Worm (Caenorhabditis elegans): ENCODE results near the gene evl-20.
"Not testable (repeated sequence)": the region's sequence is repeated elsewhere in the genome, so short reads cannot be mapped to it uniquely, and the experiment has no call there.

evl-20 gene

ce11 chrII:8415462-8416037 lies 28.6 kb upstream of the evl-20 start:
- TF ChIP-seq unc-62 (GFP tag; optimal IDR thresholded peaks at IDR 0.05 in 1 of 2), result peak in 1 of 2 experiments; percentile 5
- TF ChIP-seq unc-62 (tag; optimal IDR thresholded peaks at IDR 0.05), result no peak
- TF ChIP-seq nhr-237 (tag; optimal IDR thresholded peaks at IDR 0.05), result no peak
- no peak for TF ChIP-seq dpl-1 (GFP tag; optimal IDR thresholded peaks at IDR 0.05)
- no peak for TF ChIP-seq vab-7 (GFP tag; IDR thresholded peaks at IDR 0.05)

ce11 chrII:8417059-8417668 lies 26.9 kb upstream of the evl-20 start, which contains the start of gene fdgt-2:
TSS of gene fdgt-2 (plus strand) at chrII:8417618.
- TF ChIP-seq nhr-28 (tag; optimal IDR thresholded peaks at IDR 0.05) (peak; percentile 25), zfp-2 (tag; optimal IDR thresholded peaks at IDR 0.05) (no peak), unc-62 (GFP tag; optimal IDR thresholded peaks at IDR 0.05 in 1 of 2) (peak in 1 of 2 experiments; percentile 95), unc-62 (tag; optimal IDR thresholded peaks at IDR 0.05) (no peak), aha-1 (tag) (peak; percentile 42), daf-16 (GFP tag; optimal IDR thresholded peaks at IDR 0.05) (no peak), daf-16 (tag; optimal IDR thresholded peaks at IDR 0.05) (peak; percentile 59)

- TF ChIP-seq mep-1 (tag; optimal IDR thresholded peaks at IDR 0.05) (peak; percentile 19), fkh-10 (GFP tag; optimal IDR thresholded peaks at IDR 0.05) (no peak)
These were observed 25.1 kb upstream of the evl-20 start for ce11 chrII:8419015-8419414.

ce11 chrII:8419798-8420197 lies 24.3 kb upstream of the evl-20 start, which contains the start of gene F14E5.8:
TSS of gene F14E5.8 (plus strand) at chrII:8420098.
- TF ChIP-seq F49E8.2 (tag; optimal IDR thresholded peaks at IDR 0.05; ENCODE audit: borderline replicate concordance); F37D6.2 (tag; optimal IDR thresholded peaks at IDR 0.05); zfp-2 (tag; optimal IDR thresholded peaks at IDR 0.05): not testable (repeated sequence)

- TF ChIP-seq set-16 (GFP tag; IDR thresholded peaks at IDR 0.05) (no peak), ceh-82 (tag; optimal IDR thresholded peaks at IDR 0.05) (no peak), mep-1 (tag; optimal IDR thresholded peaks at IDR 0.05) (peak; percentile 39), F10B5.3 (tag; optimal IDR thresholded peaks at IDR 0.05) (no peak), saeg-2 (GFP tag; IDR thresholded peaks at IDR 0.05) (no peak), arid-1 (GFP tag; conservative IDR thresholded peaks at IDR 0.05) (no peak), lin-13 (GFP tag; optimal IDR thresholded peaks at IDR 0.05) (no peak), ztf-7 (tag; optimal IDR thresholded peaks at IDR 0.05) (peak; percentile 82), nhr-11 (tag; optimal IDR thresholded peaks at IDR 0.05) (no peak), zfp-2 (tag; optimal IDR thresholded peaks at IDR 0.05) (no peak), F37D6.2 (tag; optimal IDR thresholded peaks at IDR 0.05) (no peak), nhr-25 (tag; optimal IDR thresholded peaks at IDR 0.05; ENCODE audit: borderline replicate concordance, insufficient read depth) (no peak), snpc-4 (tag; optimal IDR thresholded peaks at IDR 0.05) (no peak), gei-8 (GFP tag; optimal IDR thresholded peaks at IDR 0.05) (no peak), egl-43 (GFP tag; IDR thresholded peaks at IDR 0.05) (no peak), nhr-48 (tag; optimal IDR thresholded peaks at IDR 0.05) (no peak), lin-15B (tag; optimal IDR thresholded peaks at IDR 0.05) (no peak)
These were observed 23.2 kb upstream of the evl-20 start for ce11 chrII:8420775-8421388.

ce11 chrII:8428758-8428946 lies 15.5 kb upstream of the evl-20 start, which contains the start of gene F14E5.2:
TSS of gene F14E5.2 (minus strand) at chrII:8428858.
- no peak for TF ChIP-seq ceh-44 (GFP tag; IDR thresholded peaks at IDR 0.05)
- no peak for TF ChIP-seq ZK337.2 (GFP tag; IDR thresholded peaks at IDR 0.05)

All from whole organism, L4 larva.